Worm (Caenorhabditis elegans) whole organism, early embryonic: Measurements from ENCODE around the gene C55A1.1.
A peak's percentile ranks its signal among the peaks of the same experiment; 100 is the strongest.
"Not testable (repeated sequence)": the region's sequence is repeated elsewhere in the genome, so short reads cannot be mapped to it uniquely, and the experiment has no call there.

ENCODE experiments used
- B0310.2 ChIP-seq: sonication (generic microtip); optimal IDR thresholded peaks from 2 replicates; lab custom pipeline; 2016; ENCODE audit warnings: mild to moderate bottlenecking, missing genetic modification characterization, missing compliant biosample characterization
- F13C5.2 ChIP-seq: sonication (generic microtip); optimal IDR thresholded peaks from 2 replicates; lab custom pipeline; 2017; ENCODE audit warnings: mild to moderate bottlenecking, missing genetic modification characterization, inconsistent platforms, missing compliant biosample characterization
- aly-1 ChIP-seq: sonication (generic microtip); optimal IDR thresholded peaks from 2 replicates; lab custom pipeline; 2016; ENCODE audit warnings: missing genetic modification characterization, missing compliant biosample characterization
- ama-1 ChIP-seq: fragments of 150-350 bp; optimal IDR thresholded peaks from 2 replicates; lab custom pipeline; 2014
- ceh-13 ChIP-seq: fragments of 200-800 bp; sonication (Bioruptor generic); optimal IDR thresholded peaks from 2 replicates; lab custom pipeline; 2018; ENCODE audit warnings: mild to moderate bottlenecking, missing genetic modification characterization, missing compliant biosample characterization
- ceh-36 ChIP-seq: sonication (generic microtip); optimal IDR thresholded peaks from 2 replicates; lab custom pipeline; 2016; ENCODE audit warnings: missing genetic modification characterization, inconsistent platforms, missing compliant biosample characterization
- ets-7 ChIP-seq: sonication (generic microtip); optimal IDR thresholded peaks from 2 replicates; lab custom pipeline; 2016; ENCODE audit warnings: missing genotype, missing genetic modification characterization, missing compliant biosample characterization
- flt-1 ChIP-seq: fragments of 200-800 bp; sonication (Bioruptor generic); IDR thresholded peaks from 2 replicates; pipeline ENCODE4 v1.3.6; 2022; ENCODE audit warnings: missing genetic modification characterization, missing compliant biosample characterization
- hmbx-1 ChIP-seq: sonication (generic microtip); optimal IDR thresholded peaks from 2 replicates; lab custom pipeline; 2016; ENCODE audit warnings: mild to moderate bottlenecking, missing genetic modification characterization, missing compliant biosample characterization
- hmg-4 ChIP-seq: fragments of 200-800 bp; sonication (Bioruptor generic); optimal IDR thresholded peaks from 2 replicates; lab custom pipeline; 2018; ENCODE audit warnings: mild to moderate bottlenecking, missing genetic modification characterization, missing compliant biosample characterization
- hnd-1 ChIP-seq: sonication (generic microtip); optimal IDR thresholded peaks from 2 replicates; lab custom pipeline; 2016; ENCODE audit warnings: missing genetic modification characterization, missing compliant biosample characterization
- pes-1 ChIP-seq: fragments of 200-800 bp; sonication (Bioruptor generic); IDR thresholded peaks from 2 replicates; pipeline ENCODE4 v1.3.6; 2022; ENCODE audit warnings: missing genetic modification reagents, missing genetic modification characterization, missing compliant biosample characterization
- scrt-1 ChIP-seq: fragments of 200-800 bp; sonication (Bioruptor generic); IDR thresholded peaks from 2 replicates; pipeline ENCODE4 v1.3.6; 2022; ENCODE audit warnings: missing genetic modification characterization, missing compliant biosample characterization
- sea-1 ChIP-seq: fragments of 200-800 bp; sonication (Bioruptor generic); conservative IDR thresholded peaks from 2 replicates; pipeline ENCODE4 v1.3.6; 2022; ENCODE audit warnings: missing genetic modification characterization, missing compliant biosample characterization
- tbx-11 ChIP-seq: fragments of 200-800 bp; sonication (Bioruptor generic); IDR thresholded peaks from 2 replicates; pipeline ENCODE4 v1.3.6; 2022; ENCODE audit warnings: missing genetic modification characterization, missing compliant biosample characterization
- tbx-37 ChIP-seq: fragments of 200-800 bp; sonication (Bioruptor generic); conservative IDR thresholded peaks from 2 replicates; pipeline ENCODE4 v1.3.6; 2022; ENCODE audit warnings: missing genetic modification reagents, missing genetic modification characterization, missing compliant biosample characterization
- tra-4 ChIP-seq: sonication (generic microtip); optimal IDR thresholded peaks from 2 replicates; lab custom pipeline; 2017; ENCODE audit warnings: missing genetic modification characterization, missing compliant biosample characterization

The C55A1.1 gene

DNA sequence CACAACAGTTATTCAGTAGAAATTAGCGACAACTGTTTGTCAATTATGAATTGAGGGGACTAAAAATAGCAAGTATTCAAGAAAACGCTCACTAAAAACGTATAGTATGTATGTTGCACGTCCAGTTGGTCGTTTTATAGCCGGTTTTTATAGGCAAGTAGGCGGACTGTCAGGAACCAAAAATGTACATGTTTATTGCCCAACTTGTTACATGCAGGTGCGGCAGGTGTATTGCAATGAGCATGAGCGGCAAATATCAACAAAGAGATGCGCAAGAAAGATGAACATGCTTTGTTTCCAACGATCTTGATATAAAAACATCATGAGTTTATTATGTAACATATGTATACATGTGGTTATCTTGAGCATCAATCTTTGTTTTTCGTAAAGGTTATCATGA lies 21.9 kb upstream of the C55A1.1 start, which contains the start of gene B0391.14:
Gene B0391.14 (minus strand): TSS at position 101 of the 400 bp plus-strand sequence.
- not testable (repeated sequence) for TF ChIP-seq scrt-1 (GFP tag; lab: Robert Waterston, UW); ama-1 (lab: Kevin White, UChicago); ceh-36 (tag; lab: Kevin White, UChicago)

DNA sequence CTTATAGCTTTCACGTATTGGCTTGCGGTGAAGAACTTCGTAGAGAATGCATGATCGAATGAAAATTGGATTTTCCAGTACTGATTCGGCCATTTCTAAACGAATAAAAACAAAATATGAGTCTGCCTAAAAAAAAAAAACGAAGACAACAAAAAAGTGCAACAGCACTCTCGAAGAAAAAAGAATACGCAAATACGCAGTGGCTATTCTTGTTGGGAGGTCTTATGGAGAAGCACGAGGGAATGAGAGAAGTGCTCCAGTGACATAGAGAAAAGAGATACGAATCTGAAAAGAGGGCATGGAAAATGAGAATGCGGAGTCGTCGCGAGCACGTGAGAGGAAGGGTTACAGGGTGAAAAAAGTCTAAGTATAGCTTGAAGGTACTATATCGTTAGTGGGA lies 19.4 kb upstream of the C55A1.1 start, which contains the start of gene fbxa-152:
Gene fbxa-152 (minus strand): TSS at position 101 of the 400 bp plus-strand sequence.
- no peak for TF ChIP-seq hmg-4 (GFP tag; lab: Kevin White, UChicago)
- no peak for TF ChIP-seq scrt-1 (GFP tag; lab: Robert Waterston, UW)
- TF ChIP-seq F13C5.2 (tag; lab: Kevin White, UChicago), result no peak
- no peak for TF ChIP-seq ets-7
- no peak for TF ChIP-seq tbx-11 (GFP tag; lab: Robert Waterston, UW)
- no peak for TF ChIP-seq ceh-36 (tag; lab: Kevin White, UChicago)
- TF ChIP-seq ama-1 (lab: Kevin White, UChicago), result no peak
- TF ChIP-seq flt-1, result no peak

ce11 chrV:15605045-15605444 lies 16.6 kb upstream of the C55A1.1 start, which contains the start of gene fbxa-154:
fbxa-154 (minus strand) TSS chrV:15605145.
- TF ChIP-seq pes-1 (GFP tag; lab: Robert Waterston, UW) (no peak), B0310.2 (tag; lab: Kevin White, UChicago) (no peak), tra-4 (tag; lab: Kevin White, UChicago) (no peak), tbx-11 (GFP tag; lab: Robert Waterston, UW) (no peak), ceh-36 (tag; lab: Kevin White, UChicago) (no peak), flt-1 (no peak), scrt-1 (GFP tag; lab: Robert Waterston, UW) (no peak), aly-1 (no peak), F13C5.2 (tag; lab: Kevin White, UChicago) (no peak), hmg-4 (GFP tag; lab: Kevin White, UChicago) (no peak), ets-7 (no peak), hnd-1 (tag; lab: Kevin White, UChicago) (no peak), ama-1 (lab: Kevin White, UChicago) (no peak), tbx-37 (no peak), ceh-13 (GFP tag; lab: Kevin White, UChicago) (no peak), sea-1 (no peak)

- no peak for TF ChIP-seq hmbx-1 (tag; lab: Kevin White, UChicago)
- TF ChIP-seq F13C5.2 (tag; lab: Kevin White, UChicago), result peak; percentile 9
- peak; percentile 16 for TF ChIP-seq hmg-4 (GFP tag; lab: Kevin White, UChicago)
- TF ChIP-seq sea-1, result 0 out of 2 replicates have a peak, but pooled peaks have one; percentile 19
- no peak for TF ChIP-seq hnd-1 (tag; lab: Kevin White, UChicago)
Observed at ce11 chrV:15610350-15610940, 11.2 kb upstream of the C55A1.1 start, which contains the start of the genes fbxa-153 and str-12. fbxa-153 (minus strand) TSS chrV:15610384. str-12 (plus strand) TSS chrV:15610890.

- TF ChIP-seq tbx-37, result no peak
- TF ChIP-seq tbx-11 (GFP tag; lab: Robert Waterston, UW), result no peak
- no peak for TF ChIP-seq hmg-4 (GFP tag; lab: Kevin White, UChicago)
- TF ChIP-seq ama-1 (lab: Kevin White, UChicago), result no peak
- no peak for TF ChIP-seq sea-1
- no peak for TF ChIP-seq ceh-36 (tag; lab: Kevin White, UChicago)
- TF ChIP-seq hmbx-1 (tag; lab: Kevin White, UChicago), result no peak
- TF ChIP-seq hnd-1 (tag; lab: Kevin White, UChicago), result no peak
- TF ChIP-seq pes-1 (GFP tag; lab: Robert Waterston, UW), result no peak
- no peak for TF ChIP-seq ceh-13 (GFP tag; lab: Kevin White, UChicago)
- no peak for TF ChIP-seq F13C5.2 (tag; lab: Kevin White, UChicago)
- TF ChIP-seq flt-1, result no peak
- no peak for TF ChIP-seq aly-1
- no peak for TF ChIP-seq tra-4 (tag; lab: Kevin White, UChicago)
- no peak for TF ChIP-seq ets-7
- TF ChIP-seq B0310.2 (tag; lab: Kevin White, UChicago), result no peak
- no peak for TF ChIP-seq scrt-1 (GFP tag; lab: Robert Waterston, UW)
Observed at ce11 chrV:15612886-15613285, 8.7 kb upstream of the C55A1.1 start, which contains the start of gene str-263. str-263 (plus strand) TSS chrV:15613186.

DNA sequence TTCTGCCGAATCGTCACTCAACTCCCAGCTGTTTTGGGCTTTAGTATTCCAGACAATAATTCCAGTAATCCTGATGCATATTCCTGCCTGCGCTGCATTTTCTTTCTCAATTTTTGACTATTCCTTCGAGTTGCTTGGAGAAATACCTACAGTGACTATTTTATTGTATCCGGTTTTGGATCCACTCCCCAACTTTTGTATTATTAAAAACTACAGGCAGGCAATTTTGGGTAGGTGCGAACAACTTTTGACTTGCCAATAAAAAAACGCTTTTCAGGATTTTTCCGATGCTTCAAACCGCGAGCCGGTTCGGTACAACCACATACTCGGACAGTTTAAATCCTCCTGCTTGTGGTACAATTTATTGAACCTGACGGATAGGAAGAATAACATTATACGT lies 7.1 kb upstream of the C55A1.1 start:
- TF ChIP-seq sea-1 (no peak), ceh-13 (GFP tag; lab: Kevin White, UChicago) (no peak), tbx-11 (GFP tag; lab: Robert Waterston, UW) (no peak), hmbx-1 (tag; lab: Kevin White, UChicago) (no peak), aly-1 (no peak), scrt-1 (GFP tag; lab: Robert Waterston, UW) (no peak), hmg-4 (GFP tag; lab: Kevin White, UChicago) (no peak), tra-4 (tag; lab: Kevin White, UChicago) (no peak), pes-1 (GFP tag; lab: Robert Waterston, UW) (no peak), ceh-36 (tag; lab: Kevin White, UChicago) (no peak), ets-7 (no peak), hnd-1 (tag; lab: Kevin White, UChicago) (no peak), tbx-37 (no peak), F13C5.2 (tag; lab: Kevin White, UChicago) (no peak)

ce11 chrV:15625561-15625960 lies 3.9 kb downstream of the C55A1.1 start, which contains the start of gene C55A1.11:
C55A1.11 (plus strand) TSS chrV:15625861.
- TF ChIP-seq hmbx-1 (tag; lab: Kevin White, UChicago), result no peak
- TF ChIP-seq scrt-1 (GFP tag; lab: Robert Waterston, UW), result no peak
- no peak for TF ChIP-seq ama-1 (lab: Kevin White, UChicago)
- no peak for TF ChIP-seq ceh-13 (GFP tag; lab: Kevin White, UChicago)
- TF ChIP-seq tbx-11 (GFP tag; lab: Robert Waterston, UW), result no peak
- no peak for TF ChIP-seq tbx-37
- no peak for TF ChIP-seq F13C5.2 (tag; lab: Kevin White, UChicago)
- no peak for TF ChIP-seq B0310.2 (tag; lab: Kevin White, UChicago)
- TF ChIP-seq ets-7, result no peak
- no peak for TF ChIP-seq flt-1
- TF ChIP-seq hnd-1 (tag; lab: Kevin White, UChicago), result no peak
- TF ChIP-seq aly-1, result no peak
- TF ChIP-seq ceh-36 (tag; lab: Kevin White, UChicago), result no peak
- TF ChIP-seq sea-1, result no peak
